Worm (Caenorhabditis elegans) whole organism, mixed stage, embryonic: ENCODE results near the gene egl-38.
A peak's percentile ranks its signal among the peaks of the same experiment; 100 is the strongest.

Experiments used
- M03D4.4 ChIP-seq: sonication (generic microtip); optimal IDR thresholded peaks from 2 replicates; lab custom pipeline; 2017; ENCODE audit warnings: mild to moderate bottlenecking, missing genetic modification characterization, missing compliant biosample characterization
- bed-3 ChIP-seq: fragments of 200-800 bp; sonication (Bioruptor generic); optimal IDR thresholded peaks from 3 replicates; lab custom pipeline; 2018; ENCODE audit warnings: mild to moderate bottlenecking, missing genetic modification characterization, moderate library complexity, missing compliant biosample characterization
- blmp-1 ChIP-seq: fragments of 150-350 bp; optimal IDR thresholded peaks from 2 replicates; lab custom pipeline; 2014; ENCODE audit warnings: missing biosample characterization, missing genetic modification characterization
- ceh-39 ChIP-seq: fragments of 150-350 bp; optimal IDR thresholded peaks from 2 replicates; lab custom pipeline; 2014; ENCODE audit warnings: missing biosample characterization, missing genetic modification characterization
- ceh-43 ChIP-seq: fragments of 200-800 bp; sonication (Bioruptor generic); optimal IDR thresholded peaks from 2 replicates; lab custom pipeline; 2018; ENCODE audit warnings: mild to moderate bottlenecking, missing genetic modification characterization, moderate library complexity, missing compliant biosample characterization
- ceh-83 ChIP-seq: fragments of 200-800 bp; sonication (Bioruptor generic); optimal IDR thresholded peaks from 2 replicates; lab custom pipeline; 2018; ENCODE audit warnings: mild to moderate bottlenecking, missing genetic modification characterization, missing compliant biosample characterization
- ces-1 ChIP-seq: fragments of 150-350 bp; optimal IDR thresholded peaks from 2 replicates; lab custom pipeline; 2014; ENCODE audit warnings: missing biosample characterization, missing genetic modification reagents, missing genetic modification characterization
- drap-1 ChIP-seq: fragments of 200-800 bp; sonication (Bioruptor generic); optimal IDR thresholded peaks from 3 replicates; lab custom pipeline; 2018; ENCODE audit warnings: mild to moderate bottlenecking, missing genetic modification characterization, missing compliant biosample characterization
- elt-1 ChIP-seq: sonication (generic microtip); optimal IDR thresholded peaks from 2 replicates; lab custom pipeline; 2017; ENCODE audit warnings: missing genetic modification characterization, mild to moderate bottlenecking, missing compliant biosample characterization, antibody characterized with exemption, moderate library complexity, borderline replicate concordance; ENCODE audit not compliant: insufficient read depth
- elt-3 ChIP-seq: fragments of 150-350 bp; optimal IDR thresholded peaks from 2 replicates; lab custom pipeline; 2014; ENCODE audit warnings: missing biosample characterization, missing genetic modification characterization
- flh-1 ChIP-seq: fragments of 200-800 bp; sonication (Bioruptor generic); optimal IDR thresholded peaks from 2 replicates; lab custom pipeline; 2018; ENCODE audit warnings: mild to moderate bottlenecking, missing genetic modification characterization, moderate library complexity, missing compliant biosample characterization
- ham-2 ChIP-seq: fragments of 200-800 bp; sonication (Bioruptor generic); optimal IDR thresholded peaks from 2 replicates; lab custom pipeline; 2018; ENCODE audit warnings: mild to moderate bottlenecking, missing genetic modification characterization, missing compliant biosample characterization
- hlh-1 ChIP-seq: fragments of 150-350 bp; optimal IDR thresholded peaks from 2 replicates; lab custom pipeline; 2014; ENCODE audit warnings: missing biosample characterization, missing genetic modification reagents, missing genetic modification characterization
- lin-13 ChIP-seq: fragments of 150-350 bp; optimal IDR thresholded peaks from 2 replicates; lab custom pipeline; 2014; ENCODE audit warnings: missing biosample characterization, missing genetic modification characterization
- lin-32 ChIP-seq: fragments of 200-800 bp; sonication (Bioruptor generic); optimal IDR thresholded peaks from 2 replicates; lab custom pipeline; 2018; ENCODE audit warnings: mild to moderate bottlenecking, missing genetic modification characterization, missing compliant biosample characterization
- lsy-2 ChIP-seq: fragments of 150-350 bp; optimal IDR thresholded peaks from 2 replicates; lab custom pipeline; 2014; ENCODE audit warnings: missing biosample characterization, missing genetic modification characterization
- mab-5 ChIP-seq: fragments of 150-350 bp; optimal IDR thresholded peaks from 2 replicates; lab custom pipeline; 2014; ENCODE audit warnings: missing biosample characterization, missing genetic modification characterization
- mep-1 ChIP-seq: fragments of 150-350 bp; optimal IDR thresholded peaks from 2 replicates; lab custom pipeline; 2017; ENCODE audit warnings: missing biosample characterization, missing genetic modification reagents, missing genetic modification characterization, inconsistent platforms
- mls-2 ChIP-seq: sonication (generic microtip); optimal IDR thresholded peaks from 2 replicates; lab custom pipeline; 2016; ENCODE audit warnings: mild to moderate bottlenecking, missing genetic modification characterization, moderate library complexity, missing compliant biosample characterization
- nhr-12 ChIP-seq: fragments of 150-350 bp; optimal IDR thresholded peaks from 2 replicates; lab custom pipeline; 2014; ENCODE audit warnings: missing biosample characterization, missing genetic modification characterization
- nhr-237 ChIP-seq: fragments of 150-350 bp; optimal IDR thresholded peaks from 2 replicates; lab custom pipeline; 2014; ENCODE audit warnings: missing biosample characterization, missing genetic modification characterization
- pha-4 ChIP-seq: fragments of 150-350 bp; optimal IDR thresholded peaks from 2 replicates; lab custom pipeline; 2018; ENCODE audit warnings: missing biosample characterization, missing genetic modification reagents, missing genetic modification characterization
- sem-2 ChIP-seq: fragments of 200-800 bp; sonication (Bioruptor generic); optimal IDR thresholded peaks from 2 replicates; lab custom pipeline; 2018; ENCODE audit warnings: mild to moderate bottlenecking, missing genetic modification characterization, missing compliant biosample characterization
- snpc-4 ChIP-seq: fragments of 150-350 bp; optimal IDR thresholded peaks from 2 replicates; lab custom pipeline; 2014; ENCODE audit warnings: missing biosample characterization, missing genetic modification characterization
- sptf-1 ChIP-seq: sonication (generic microtip); optimal IDR thresholded peaks from 2 replicates; lab custom pipeline; 2017; ENCODE audit warnings: mild to moderate bottlenecking, missing genetic modification characterization, moderate library complexity, missing compliant biosample characterization
- tbx-8 ChIP-seq: fragments of 200-800 bp; sonication (Bioruptor generic); optimal IDR thresholded peaks from 2 replicates; lab custom pipeline; 2018; ENCODE audit warnings: mild to moderate bottlenecking, missing genetic modification characterization, moderate library complexity, missing compliant biosample characterization
- unc-120 ChIP-seq: sonication (generic microtip); optimal IDR thresholded peaks from 2 replicates; lab custom pipeline; 2017; ENCODE audit warnings: missing genetic modification characterization, missing compliant biosample characterization; ENCODE audit not compliant: poor library complexity, severe bottlenecking
- unc-39 ChIP-seq: fragments of 150-350 bp; optimal IDR thresholded peaks from 2 replicates; lab custom pipeline; 2014; ENCODE audit warnings: missing biosample characterization, missing genetic modification characterization
- unc-62 ChIP-seq: fragments of 150-350 bp; optimal IDR thresholded peaks from 2 replicates; lab custom pipeline; 2014; ENCODE audit warnings: missing biosample characterization, missing genetic modification reagents, missing genetic modification characterization
- zip-8 ChIP-seq: fragments of 150-350 bp; optimal IDR thresholded peaks from 2 replicates; lab custom pipeline; 2014; ENCODE audit warnings: missing biosample characterization, missing genetic modification characterization

The egl-38 gene

ce11 chrIV:10128906-10129386 lies 18.6 kb upstream of the egl-38 start, which contains the start of the genes gtbp-1 and K08F4.3 (continued):
- TF ChIP-seq lin-32 (GFP tag; lab: Kevin White, UChicago) (no peak), elt-3 (no peak), ceh-43 (GFP tag; lab: Kevin White, UChicago) (no peak), pha-4 (peak; percentile 47), blmp-1 (tag; lab: Kevin White, UChicago) (no peak)

- TF ChIP-seq tbx-8 (GFP tag; lab: Kevin White, UChicago) (no peak), elt-1 (no peak), sem-2 (GFP tag; lab: Kevin White, UChicago) (no peak), ceh-39 (no peak), zip-8 (tag; lab: Kevin White, UChicago) (no peak), nhr-12 (tag; lab: Kevin White, UChicago) (no peak), mab-5 (no peak), elt-3 (no peak), nhr-237 (no peak), drap-1 (no peak), lsy-2 (tag; lab: Kevin White, UChicago) (no peak), bed-3 (no peak), mls-2 (tag; lab: Kevin White, UChicago) (no peak), ceh-43 (GFP tag; lab: Kevin White, UChicago) (no peak), unc-62 (GFP tag; lab: Kevin White, UChicago) (no peak), snpc-4 (tag; lab: Kevin White, UChicago) (no peak)
Observed at ce11 chrIV:10128446-10128845, 18.1 kb upstream of the egl-38 start.

ce11 chrIV:10126544-10126943 lies 16.2 kb upstream of the egl-38 start, which contains the start of gene ctf-18:
TSS of gene ctf-18 (minus strand) at chrIV:10126644.
- no peak for TF ChIP-seq unc-120 (tag; lab: Kevin White, UChicago)
- TF ChIP-seq ceh-83 (GFP tag; lab: Kevin White, UChicago) = no peak
- no peak for TF ChIP-seq unc-62 (GFP tag; lab: Kevin White, UChicago)
- no peak for TF ChIP-seq M03D4.4 (tag; lab: Kevin White, UChicago)
- TF ChIP-seq blmp-1 (tag; lab: Kevin White, UChicago) = no peak
- TF ChIP-seq drap-1 = no peak
- no peak for TF ChIP-seq lin-13
- no peak for TF ChIP-seq snpc-4 (tag; lab: Kevin White, UChicago)
- no peak for TF ChIP-seq flh-1 (GFP tag; lab: Kevin White, UChicago)
- TF ChIP-seq, all 35 proteins: peak for 0

DNA sequence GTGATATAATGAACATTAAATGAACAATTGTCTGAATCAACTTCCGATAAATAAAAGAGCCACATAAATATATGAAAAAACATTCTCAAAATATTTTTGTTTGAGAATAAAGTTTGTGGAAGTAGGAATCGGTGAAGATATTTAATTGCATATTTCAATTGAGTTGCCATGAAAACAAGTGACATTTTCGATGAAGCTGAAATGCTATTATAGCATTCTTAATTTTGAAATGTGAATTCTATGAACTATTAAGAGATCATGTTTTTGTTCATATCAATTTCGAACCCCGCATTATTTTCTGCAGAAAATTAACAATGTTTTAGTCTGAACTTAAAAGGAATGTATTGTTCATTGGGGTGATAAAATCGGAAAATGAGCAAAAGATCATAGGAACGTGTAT lies 11.9 kb upstream of the egl-38 start, which contains the start of gene irld-21:
Gene irld-21 (minus strand): TSS at position 101 of the 400 bp plus-strand sequence.
- TF ChIP-seq bed-3 (no peak), snpc-4 (tag; lab: Kevin White, UChicago) (no peak), lsy-2 (tag; lab: Kevin White, UChicago) (no peak)

DNA sequence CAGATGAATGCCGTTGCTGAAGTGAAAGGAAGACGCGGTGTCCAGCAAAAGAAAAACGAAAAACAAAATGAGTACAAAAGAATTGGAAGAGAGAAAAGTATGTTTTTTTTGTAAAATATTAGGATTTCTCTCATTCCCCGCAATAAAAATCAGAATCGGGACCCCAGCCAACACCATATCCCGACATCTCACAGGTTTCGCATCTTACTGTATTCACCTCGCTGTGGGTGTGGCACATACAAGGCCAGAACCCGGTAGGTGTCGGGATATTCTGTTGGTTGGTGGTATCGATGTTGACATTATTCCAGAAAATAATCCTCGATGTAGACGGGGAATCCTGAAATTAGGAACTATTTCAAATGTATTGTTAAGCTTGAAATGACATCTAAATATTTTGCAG lies 6.4 kb upstream of the egl-38 start:
- TF ChIP-seq ham-2 (GFP tag; lab: Kevin White, UChicago) = no peak
- no peak for TF ChIP-seq elt-3
- no peak for TF ChIP-seq ceh-43 (GFP tag; lab: Kevin White, UChicago)
- no peak for TF ChIP-seq lsy-2 (tag; lab: Kevin White, UChicago)
- TF ChIP-seq mls-2 (tag; lab: Kevin White, UChicago) = no peak
- TF ChIP-seq flh-1 (GFP tag; lab: Kevin White, UChicago) = no peak
- no peak for TF ChIP-seq drap-1

DNA sequence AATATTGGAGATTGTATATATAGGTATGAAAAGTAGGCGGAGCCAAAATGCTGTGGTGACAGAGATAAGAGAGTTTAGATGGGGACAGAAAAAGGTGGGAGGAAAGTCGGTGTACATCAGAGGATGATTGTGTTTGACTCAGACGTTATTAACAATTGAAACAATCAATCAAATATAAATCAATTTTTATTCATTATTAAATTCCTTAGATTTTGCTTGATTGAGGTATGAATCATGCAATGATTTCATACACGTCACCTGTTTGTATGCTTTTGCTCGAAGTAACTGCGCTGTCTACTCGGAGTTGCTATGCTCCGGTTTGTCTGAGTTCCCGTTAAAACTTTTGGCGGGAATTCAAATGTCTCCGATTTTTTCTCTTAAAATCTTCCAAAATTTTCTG lies 4.8 kb upstream of the egl-38 start, which contains the start of gene C04G2.10:
Gene C04G2.10 (plus strand): TSS at position 301 of the 400 bp plus-strand sequence.
- TF ChIP-seq nhr-237 (no peak), hlh-1 (tag; lab: Kevin White, UChicago) (no peak), bed-3 (no peak)

- TF ChIP-seq hlh-1 (tag; lab: Kevin White, UChicago) = no peak
- no peak for TF ChIP-seq elt-1
- TF ChIP-seq drap-1 = no peak
- TF ChIP-seq tbx-8 (GFP tag; lab: Kevin White, UChicago) = no peak
- TF ChIP-seq ces-1 (GFP tag; lab: Kevin White, UChicago) = no peak
- no peak for TF ChIP-seq lin-32 (GFP tag; lab: Kevin White, UChicago)
- TF ChIP-seq ceh-39 = no peak
- no peak for TF ChIP-seq mep-1 (tag; lab: Kevin White, UChicago)
- no peak for TF ChIP-seq unc-39 (tag; lab: Kevin White, UChicago)
- TF ChIP-seq sptf-1 (tag; lab: Kevin White, UChicago) = no peak
- TF ChIP-seq nhr-12 (tag; lab: Kevin White, UChicago) = no peak
- TF ChIP-seq ceh-83 (GFP tag; lab: Kevin White, UChicago) = no peak
- TF ChIP-seq nhr-237 = no peak
Observed at ce11 chrIV:10112570-10112969, 2.3 kb upstream of the egl-38 start, which contains the start of gene nsph-3.2. TSS of gene nsph-3.2 (plus strand) at chrIV:10112870.
